Worm (Caenorhabditis elegans) whole organism, early embryonic: Measurements from ENCODE around the gene cct-6.

ENCODE experiments used
- B0310.2 ChIP-seq: sonication (generic microtip); optimal IDR thresholded peaks from 2 replicates; lab custom pipeline; 2016; ENCODE audit warnings: mild to moderate bottlenecking, missing genetic modification characterization, missing compliant biosample characterization
- F13C5.2 ChIP-seq: sonication (generic microtip); optimal IDR thresholded peaks from 2 replicates; lab custom pipeline; 2017; ENCODE audit warnings: mild to moderate bottlenecking, missing genetic modification characterization, inconsistent platforms, missing compliant biosample characterization
- aly-1 ChIP-seq: sonication (generic microtip); optimal IDR thresholded peaks from 2 replicates; lab custom pipeline; 2016; ENCODE audit warnings: missing genetic modification characterization, missing compliant biosample characterization
- ama-1 ChIP-seq: fragments of 150-350 bp; optimal IDR thresholded peaks from 2 replicates; lab custom pipeline; 2014
- ceh-13 ChIP-seq: fragments of 200-800 bp; sonication (Bioruptor generic); optimal IDR thresholded peaks from 2 replicates; lab custom pipeline; 2018; ENCODE audit warnings: mild to moderate bottlenecking, missing genetic modification characterization, missing compliant biosample characterization
- ceh-36 ChIP-seq: sonication (generic microtip); optimal IDR thresholded peaks from 2 replicates; lab custom pipeline; 2016; ENCODE audit warnings: missing genetic modification characterization, inconsistent platforms, missing compliant biosample characterization
- ets-7 ChIP-seq: sonication (generic microtip); optimal IDR thresholded peaks from 2 replicates; lab custom pipeline; 2016; ENCODE audit warnings: missing genotype, missing genetic modification characterization, missing compliant biosample characterization
- flt-1 ChIP-seq: fragments of 200-800 bp; sonication (Bioruptor generic); IDR thresholded peaks from 2 replicates; pipeline ENCODE4 v1.3.6; 2022; ENCODE audit warnings: missing genetic modification characterization, missing compliant biosample characterization
- hmbx-1 ChIP-seq: sonication (generic microtip); optimal IDR thresholded peaks from 2 replicates; lab custom pipeline; 2016; ENCODE audit warnings: mild to moderate bottlenecking, missing genetic modification characterization, missing compliant biosample characterization
- hmg-4 ChIP-seq: fragments of 200-800 bp; sonication (Bioruptor generic); optimal IDR thresholded peaks from 2 replicates; lab custom pipeline; 2018; ENCODE audit warnings: mild to moderate bottlenecking, missing genetic modification characterization, missing compliant biosample characterization
- hnd-1 ChIP-seq: sonication (generic microtip); optimal IDR thresholded peaks from 2 replicates; lab custom pipeline; 2016; ENCODE audit warnings: missing genetic modification characterization, missing compliant biosample characterization
- pes-1 ChIP-seq: fragments of 200-800 bp; sonication (Bioruptor generic); IDR thresholded peaks from 2 replicates; pipeline ENCODE4 v1.3.6; 2022; ENCODE audit warnings: missing genetic modification reagents, missing genetic modification characterization, missing compliant biosample characterization
- scrt-1 ChIP-seq: fragments of 200-800 bp; sonication (Bioruptor generic); IDR thresholded peaks from 2 replicates; pipeline ENCODE4 v1.3.6; 2022; ENCODE audit warnings: missing genetic modification characterization, missing compliant biosample characterization
- sea-1 ChIP-seq: fragments of 200-800 bp; sonication (Bioruptor generic); conservative IDR thresholded peaks from 2 replicates; pipeline ENCODE4 v1.3.6; 2022; ENCODE audit warnings: missing genetic modification characterization, missing compliant biosample characterization
- tbx-11 ChIP-seq: fragments of 200-800 bp; sonication (Bioruptor generic); IDR thresholded peaks from 2 replicates; pipeline ENCODE4 v1.3.6; 2022; ENCODE audit warnings: missing genetic modification characterization, missing compliant biosample characterization
- tbx-37 ChIP-seq: fragments of 200-800 bp; sonication (Bioruptor generic); conservative IDR thresholded peaks from 2 replicates; pipeline ENCODE4 v1.3.6; 2022; ENCODE audit warnings: missing genetic modification reagents, missing genetic modification characterization, missing compliant biosample characterization
- tra-4 ChIP-seq: sonication (generic microtip); optimal IDR thresholded peaks from 2 replicates; lab custom pipeline; 2017; ENCODE audit warnings: missing genetic modification characterization, missing compliant biosample characterization

The cct-6 gene

DNA sequence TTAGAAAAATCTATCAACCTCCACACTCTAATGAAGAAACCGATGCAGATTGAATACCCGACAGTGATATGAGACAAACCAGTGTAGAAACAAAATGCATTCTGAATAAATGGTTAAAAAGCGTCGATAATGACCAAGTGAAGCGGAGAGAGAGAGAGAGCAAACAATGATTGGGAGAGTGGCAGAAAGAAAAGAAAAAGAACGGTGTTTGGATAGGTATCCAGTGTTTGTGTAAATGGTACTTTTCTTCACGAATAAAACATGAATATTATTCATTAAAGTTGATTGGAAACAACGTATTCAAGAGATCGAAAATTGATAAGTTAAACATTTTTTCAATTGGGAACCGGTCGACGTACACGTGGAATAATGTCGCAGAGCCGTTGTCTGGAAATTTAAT, 13.9 kb upstream of the cct-6 start, which contains the start of gene F01F1.15:
Gene F01F1.15 (minus strand): TSS at position 101 of the 400 bp plus-strand sequence.
- TF ChIP-seq hmbx-1 (tag; lab: Kevin White, UChicago) (no peak), aly-1 (no peak), F13C5.2 (tag; lab: Kevin White, UChicago) (no peak), tra-4 (no peak)

DNA sequence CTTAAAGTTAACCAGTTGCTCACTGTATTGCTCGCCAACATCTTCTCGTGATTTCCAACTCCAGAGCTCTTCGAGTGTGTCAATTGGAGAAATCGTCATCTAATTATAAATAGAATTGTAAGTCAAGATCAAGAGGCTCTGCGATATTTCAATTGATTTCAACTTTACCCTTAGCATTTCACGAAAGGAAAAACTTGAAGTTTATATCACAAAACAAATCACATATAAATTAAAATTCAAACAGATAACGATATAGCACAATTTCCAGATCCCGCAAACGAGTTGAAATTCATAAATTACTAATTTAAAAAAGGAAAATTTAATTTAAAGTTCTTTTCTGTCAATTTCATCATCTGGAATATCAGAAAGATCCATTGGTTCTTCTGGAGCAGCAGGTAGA, 12.9 kb upstream of the cct-6 start, which contains the start of gene eng-1:
Gene eng-1 (minus strand): TSS at position 101 of the 400 bp plus-strand sequence.
- TF ChIP-seq F13C5.2 (tag; lab: Kevin White, UChicago) (no peak), ceh-13 (GFP tag; lab: Kevin White, UChicago) (no peak), aly-1 (no peak), tbx-11 (no peak), scrt-1 (GFP tag; lab: Robert Waterston, UW) (no peak), sea-1 (no peak), pes-1 (no peak), B0310.2 (tag; lab: Kevin White, UChicago) (no peak), ets-7 (no peak), flt-1 (GFP tag; lab: Robert Waterston, UW) (no peak), hmbx-1 (tag; lab: Kevin White, UChicago) (no peak), ceh-36 (no peak)

DNA sequence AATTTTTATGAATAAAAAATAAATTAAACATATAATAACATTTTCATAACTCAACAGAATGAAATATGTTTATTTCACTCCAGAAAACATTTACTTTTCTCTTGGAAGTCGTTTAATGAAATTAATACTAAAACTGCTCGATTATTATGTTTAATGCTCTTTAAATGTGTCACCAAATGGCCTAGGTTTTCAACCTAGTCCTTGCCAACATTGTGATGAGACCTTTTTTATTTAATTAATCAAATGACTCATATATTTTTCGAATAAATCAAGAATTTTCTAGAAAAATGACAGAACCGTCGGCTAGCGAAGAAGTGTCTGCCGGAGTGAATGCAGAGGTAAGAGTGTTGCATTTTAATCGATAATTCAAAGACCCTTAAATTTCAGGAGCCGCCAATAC, 8.8 kb upstream of the cct-6 start, which contains the start of gene rabn-5:
Gene rabn-5 (plus strand): TSS at position 284 of the 400 bp plus-strand sequence.
- TF ChIP-seq sea-1: no peak
- no peak for TF ChIP-seq flt-1 (GFP tag; lab: Robert Waterston, UW)
- TF ChIP-seq hnd-1 (tag; lab: Kevin White, UChicago): no peak
- TF ChIP-seq tbx-11: no peak
- TF ChIP-seq tra-4: no peak
- no peak for TF ChIP-seq ets-7
- TF ChIP-seq scrt-1 (GFP tag; lab: Robert Waterston, UW): no peak
- no peak for TF ChIP-seq hmbx-1 (tag; lab: Kevin White, UChicago)
- no peak for TF ChIP-seq aly-1
- TF ChIP-seq ceh-36: no peak
- no peak for TF ChIP-seq B0310.2 (tag; lab: Kevin White, UChicago)
- no peak for TF ChIP-seq ama-1 (lab: Kevin White, UChicago)
- no peak for TF ChIP-seq F13C5.2 (tag; lab: Kevin White, UChicago)
- no peak for TF ChIP-seq pes-1
- TF ChIP-seq tbx-37 (GFP tag; lab: Robert Waterston, UW): no peak
- no peak for TF ChIP-seq ceh-13 (GFP tag; lab: Kevin White, UChicago)
- TF ChIP-seq hmg-4 (GFP tag; lab: Kevin White, UChicago): no peak

DNA sequence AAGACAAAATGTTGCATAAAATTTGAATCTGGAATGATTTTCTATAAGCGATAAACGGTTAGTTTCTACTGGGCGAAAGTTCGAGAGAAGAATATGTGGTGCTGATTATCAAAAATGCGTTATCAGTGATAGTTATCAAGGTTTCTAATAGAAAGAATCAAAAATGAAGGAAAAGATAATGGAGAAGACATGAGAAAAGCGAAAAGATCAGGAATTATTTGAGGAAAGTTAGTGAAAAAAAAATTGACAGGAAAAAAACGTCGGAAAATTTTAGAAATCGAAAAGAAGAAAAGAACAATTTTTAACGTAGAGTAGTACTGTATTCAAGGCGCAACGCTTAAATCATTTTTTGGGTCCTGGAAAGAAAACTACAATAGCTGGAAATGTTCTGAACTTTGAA, 8.3 kb upstream of the cct-6 start, which contains the start of gene dnpp-1:
Gene dnpp-1 (minus strand): TSS at position 30 of the 400 bp plus-strand sequence.
- TF ChIP-seq tbx-37 (GFP tag; lab: Robert Waterston, UW) (no peak), flt-1 (GFP tag; lab: Robert Waterston, UW) (no peak), F13C5.2 (tag; lab: Kevin White, UChicago) (no peak), hnd-1 (tag; lab: Kevin White, UChicago) (no peak), sea-1 (no peak), aly-1 (no peak), pes-1 (no peak), B0310.2 (tag; lab: Kevin White, UChicago) (no peak)

ce11 chrIII:5859008-5859407, 3.5 kb upstream of the cct-6 start, which contains the start of gene dpf-4:
TSS of gene dpf-4 (plus strand) at chrIII:5859308.
- TF ChIP-seq ets-7 (no peak), ama-1 (lab: Kevin White, UChicago) (no peak), tra-4 (no peak), tbx-11 (no peak)

DNA sequence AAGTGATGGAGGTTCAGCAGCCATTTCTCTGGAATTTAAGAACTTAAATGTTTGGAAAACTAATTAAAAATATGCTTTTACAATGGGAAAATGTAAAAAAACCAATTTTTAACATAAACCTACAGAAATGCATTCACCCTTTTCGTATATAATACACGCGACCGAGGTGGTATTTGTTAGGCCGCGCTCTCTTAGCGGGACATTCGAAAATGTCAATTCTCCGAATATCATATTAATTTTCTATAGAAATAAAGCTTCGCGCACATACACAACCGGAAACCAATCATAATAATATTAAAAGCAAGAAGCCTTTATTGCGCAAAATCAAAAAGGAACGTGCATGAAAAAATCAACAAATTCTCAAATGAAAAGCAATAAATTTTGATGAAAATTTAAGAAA, 2.2 kb downstream of the cct-6 start, which contains the start of gene ddx-23:
Gene ddx-23 (minus strand): TSS at position 30 of the 400 bp plus-strand sequence.
- no peak for TF ChIP-seq tra-4

ce11 chrIII:5846412-5846811, 9.1 kb downstream of the cct-6 start:
- no peak for TF ChIP-seq ama-1 (lab: Kevin White, UChicago)
- no peak for TF ChIP-seq tra-4
- TF ChIP-seq tbx-37 (GFP tag; lab: Robert Waterston, UW): no peak
- TF ChIP-seq hnd-1 (tag; lab: Kevin White, UChicago): no peak
- no peak for TF ChIP-seq ceh-13 (GFP tag; lab: Kevin White, UChicago)
- TF ChIP-seq F13C5.2 (tag; lab: Kevin White, UChicago): no peak
- TF ChIP-seq pes-1: no peak
- no peak for TF ChIP-seq B0310.2 (tag; lab: Kevin White, UChicago)
- no peak for TF ChIP-seq tbx-11
- TF ChIP-seq hmbx-1 (tag; lab: Kevin White, UChicago): no peak
- TF ChIP-seq sea-1: no peak
- TF ChIP-seq hmg-4 (GFP tag; lab: Kevin White, UChicago): no peak
- no peak for TF ChIP-seq flt-1 (GFP tag; lab: Robert Waterston, UW)
- TF ChIP-seq ceh-36: no peak
- TF ChIP-seq aly-1: no peak
- TF ChIP-seq scrt-1 (GFP tag; lab: Robert Waterston, UW): no peak
- TF ChIP-seq ets-7: no peak

ce11 chrIII:5845483-5845882, 10.0 kb downstream of the cct-6 start:
- TF ChIP-seq tbx-37 (GFP tag; lab: Robert Waterston, UW) (no peak), tbx-11 (no peak), pes-1 (no peak), ets-7 (no peak), hnd-1 (tag; lab: Kevin White, UChicago) (no peak), B0310.2 (tag; lab: Kevin White, UChicago) (no peak), scrt-1 (GFP tag; lab: Robert Waterston, UW) (no peak)

- TF ChIP-seq pes-1 (no peak), F13C5.2 (tag; lab: Kevin White, UChicago) (no peak), hmbx-1 (tag; lab: Kevin White, UChicago) (no peak), hmg-4 (GFP tag; lab: Kevin White, UChicago) (peak; percentile 12)
These were observed 11.8 kb downstream of the cct-6 start for ce11 chrIII:5843662-5844061.
